Worm (Caenorhabditis elegans) whole organism, L4 larva: ENCODE results near the gene yars-2.
A peak's percentile ranks its signal among the peaks of the same experiment; 100 is the strongest.

Experiments
- F10B5.3 ChIP-seq: sonication (generic microtip); optimal IDR thresholded peaks from 2 replicates; lab custom pipeline; 2016; ENCODE audit warnings: mild to moderate bottlenecking, missing genetic modification characterization, missing compliant biosample characterization
- F44E2.7 ChIP-seq: fragments of 200-800 bp; sonication (Bioruptor generic); IDR thresholded peaks from 2 replicates; pipeline ENCODE4 v2.1.2; 2022; ENCODE audit warnings: missing genetic modification characterization, missing compliant biosample characterization
- T26A8.4 ChIP-seq: fragments of 200-800 bp; sonication (Bioruptor generic); IDR thresholded peaks from 2 replicates; pipeline ENCODE4 v1.3.6; 2022; ENCODE audit warnings: missing genetic modification characterization, missing compliant biosample characterization
- Y5F2A.4 ChIP-seq: fragments of 200-800 bp; sonication (Bioruptor generic); optimal IDR thresholded peaks from 2 replicates; lab custom pipeline; 2018; ENCODE audit warnings: mild to moderate bottlenecking, missing genetic modification characterization, missing compliant biosample characterization
- Y75B8A.6 ChIP-seq: fragments of 200-800 bp; sonication (Bioruptor generic); IDR thresholded peaks from 2 replicates; pipeline ENCODE4 v1.3.6; 2022; ENCODE audit warnings: missing genetic modification reagents, missing genetic modification characterization, missing compliant biosample characterization
- ZK546.5 ChIP-seq, 2 experiments: sonication (generic microtip); optimal IDR thresholded peaks; 2 replicates each; lab custom pipeline; 2017; ENCODE audit warnings: missing biosample characterization in 2 of 2, missing genetic modification characterization in 2 of 2
- aly-2 ChIP-seq: sonication (generic microtip); optimal IDR thresholded peaks from 2 replicates; lab custom pipeline; 2018; ENCODE audit warnings: missing biosample characterization, missing genetic modification characterization
- ceh-20 ChIP-seq: fragments of 200-800 bp; sonication (Bioruptor generic); IDR thresholded peaks from 2 replicates; pipeline ENCODE4 v1.3.6; 2022; ENCODE audit warnings: missing genetic modification reagents, missing genetic modification characterization, missing compliant biosample characterization
- cey-2 ChIP-seq: sonication (generic microtip); optimal IDR thresholded peaks from 3 replicates; lab custom pipeline; 2017; ENCODE audit warnings: missing genetic modification characterization, mild to moderate bottlenecking, missing compliant biosample characterization, antibody characterized with exemption, borderline replicate concordance; ENCODE audit not compliant: insufficient read depth
- daf-16 ChIP-seq, 3 experiments: sonication (generic microtip); optimal IDR thresholded peaks; 2 replicates each; lab custom pipeline; 2016 to 2017; ENCODE audit warnings: missing genetic modification characterization in 3 of 3, missing genetic modification reagents in 3 of 3, mild to moderate bottlenecking in 2 of 3, missing compliant biosample characterization in 2 of 3, missing biosample characterization in 1 of 3, moderate library complexity in 1 of 3
- duxl-1 ChIP-seq: sonication (generic microtip); optimal IDR thresholded peaks from 2 replicates; lab custom pipeline; 2016; ENCODE audit warnings: mild to moderate bottlenecking, missing genetic modification characterization, moderate library complexity, missing compliant biosample characterization; ENCODE audit not compliant: poor library complexity
- egl-27 ChIP-seq: sonication (generic microtip); optimal IDR thresholded peaks from 3 replicates; lab custom pipeline; 2017; ENCODE audit warnings: missing biosample characterization, missing genetic modification reagents, missing genetic modification characterization
- fkh-10 ChIP-seq: fragments of 150-350 bp; optimal IDR thresholded peaks from 2 replicates; lab custom pipeline; 2014; ENCODE audit warnings: missing biosample characterization, missing genetic modification reagents, missing genetic modification characterization
- hif-1 ChIP-seq, 2 experiments: sonication (generic microtip); optimal IDR thresholded peaks; 2 replicates each; lab custom pipeline; 2016 to 2017; ENCODE audit warnings: missing compliant biosample characterization in 2 of 2, missing genetic modification characterization in 2 of 2, missing genetic modification reagents in 2 of 2, missing genotype in 2 of 2, mild to moderate bottlenecking in 1 of 2
- lim-7 ChIP-seq: fragments of 200-800 bp; sonication (Bioruptor generic); IDR thresholded peaks from 2 replicates; pipeline ENCODE4 v1.3.6; 2022; ENCODE audit warnings: missing genetic modification characterization, missing compliant biosample characterization
- lin-15B ChIP-seq: fragments of 150-350 bp; sonication (generic microtip); optimal IDR thresholded peaks from 3 replicates; lab custom pipeline; 2014; ENCODE audit warnings: missing biosample characterization, missing genetic modification characterization
- mxl-3 ChIP-seq: fragments of 200-800 bp; sonication (Bioruptor generic); optimal IDR thresholded peaks from 2 replicates; lab custom pipeline; 2018; ENCODE audit warnings: mild to moderate bottlenecking, missing genetic modification characterization, missing compliant biosample characterization
- nhr-11 ChIP-seq: fragments of 150-350 bp; optimal IDR thresholded peaks from 2 replicates; lab custom pipeline; 2014; ENCODE audit warnings: missing biosample characterization, missing genetic modification characterization
- nhr-48 ChIP-seq: sonication (generic microtip); optimal IDR thresholded peaks from 2 replicates; lab custom pipeline; 2016; ENCODE audit warnings: mild to moderate bottlenecking, missing genetic modification characterization, missing compliant biosample characterization
- nhr-6 ChIP-seq: fragments of 150-350 bp; optimal IDR thresholded peaks from 2 replicates; lab custom pipeline; 2014; ENCODE audit warnings: missing biosample characterization, missing genetic modification characterization
- php-3 ChIP-seq: fragments of 200-800 bp; sonication (Bioruptor generic); IDR thresholded peaks from 2 replicates; pipeline ENCODE4 v1.3.6; 2022; ENCODE audit warnings: missing genetic modification reagents, missing genetic modification characterization, missing compliant biosample characterization
- pqm-1 ChIP-seq: sonication (generic microtip); optimal IDR thresholded peaks from 2 replicates; lab custom pipeline; 2017; ENCODE audit warnings: missing biosample characterization, missing genetic modification characterization
- set-16 ChIP-seq: fragments of 200-800 bp; sonication (Bioruptor generic); IDR thresholded peaks from 2 replicates; pipeline ENCODE4 v1.3.6; 2022; ENCODE audit warnings: missing genetic modification reagents, missing genetic modification characterization, missing compliant biosample characterization
- snpc-1.2 ChIP-seq: fragments of 200-800 bp; sonication (Bioruptor generic); IDR thresholded peaks from 2 replicates; pipeline ENCODE4 v1.3.6; 2022; ENCODE audit warnings: missing genetic modification reagents, missing genetic modification characterization, missing compliant biosample characterization
- unc-62 ChIP-seq, 3 experiments: fragments of 150-350 bp in 1 of 3; sonication (generic microtip); optimal IDR thresholded peaks in 2 of 3; peaks in 1 of 3; 1 replicate in 1 of 3; 2 replicates in 2 of 3; lab custom pipeline; 2014 to 2017; ENCODE audit warnings: missing biosample characterization in 3 of 3, missing genetic modification characterization in 3 of 3, missing genetic modification reagents in 3 of 3, missing genotype in 1 of 3
- vab-7 ChIP-seq: fragments of 200-800 bp; sonication (Bioruptor generic); IDR thresholded peaks from 2 replicates; pipeline ENCODE4 v1.3.6; 2022; ENCODE audit warnings: missing genetic modification reagents, missing genetic modification characterization, missing compliant biosample characterization
- zfp-2 ChIP-seq: sonication (generic microtip); optimal IDR thresholded peaks from 2 replicates; lab custom pipeline; 2016; ENCODE audit warnings: mild to moderate bottlenecking, missing genetic modification characterization, missing compliant biosample characterization
- zfp-3 ChIP-seq: fragments of 200-800 bp; sonication (Bioruptor generic); conservative IDR thresholded peaks from 2 replicates; pipeline ENCODE4 v1.3.6; 2022; ENCODE audit warnings: missing genetic modification reagents, missing genetic modification characterization, missing compliant biosample characterization

yars-2 gene

ce11 chrIV:4674322-4674721 is 38.1 kb downstream of the yars-2 start:
- no peak for TF ChIP-seq php-3 (GFP tag; lab: Robert Waterston, UW)
- TF ChIP-seq cey-2 (tag; lab: Kevin White, UChicago), result no peak
- no peak for TF ChIP-seq nhr-11 (tag; lab: Kevin White, UChicago)
- no peak for TF ChIP-seq vab-7
- TF ChIP-seq hif-1 (tag; optimal IDR thresholded peaks at IDR 0.05; lab: Kevin White, UChicago), result no peak
- no peak for TF ChIP-seq pqm-1 (tag; lab: Kevin White, UChicago)
- TF ChIP-seq, all 104 proteins: peak for 0

- no peak for TF ChIP-seq aly-2 (tag; lab: Kevin White, UChicago)
Measured at ce11 chrIV:4673332-4673731, 39.1 kb downstream of the yars-2 start.

ce11 chrIV:4669242-4669641 is 43.2 kb downstream of the yars-2 start, which contains the start of gene F29B9.12:
Gene F29B9.12 (plus strand): TSS chrIV:4669542.
- no peak for TF ChIP-seq lin-15B (tag; lab: Kevin White, UChicago)
- no peak for TF ChIP-seq zfp-2 (tag; lab: Kevin White, UChicago)
- TF ChIP-seq T26A8.4, result no peak
- TF ChIP-seq F44E2.7 (GFP tag; lab: Robert Waterston, UW), result no peak
- TF ChIP-seq egl-27 (tag; lab: Kevin White, UChicago), result no peak
- TF ChIP-seq nhr-48 (tag; lab: Kevin White, UChicago), result no peak
- no peak for TF ChIP-seq F10B5.3 (tag; lab: Kevin White, UChicago)
- TF ChIP-seq lim-7, result no peak
- no peak for TF ChIP-seq set-16 (GFP tag; lab: Robert Waterston, UW)
- TF ChIP-seq fkh-10, result no peak
- no peak for TF ChIP-seq nhr-11 (tag; lab: Kevin White, UChicago)
- TF ChIP-seq daf-16 (GFP tag; optimal IDR thresholded peaks at IDR 0.05; lab: Kevin White, UChicago), result no peak
- no peak for TF ChIP-seq daf-16 (tag; optimal IDR thresholded peaks at IDR 0.05; lab: Kevin White, UChicago)
- no peak for TF ChIP-seq Y75B8A.6 (GFP tag; lab: Robert Waterston, UW)
- TF ChIP-seq Y5F2A.4 (GFP tag; lab: Kevin White, UChicago), result no peak
- TF ChIP-seq ZK546.5 (tag; optimal IDR thresholded peaks at IDR 0.05; lab: Kevin White, UChicago), result no peak
- TF ChIP-seq zfp-3 (GFP tag; lab: Robert Waterston, UW), result no peak
- no peak for TF ChIP-seq nhr-6 (tag; lab: Kevin White, UChicago)
- TF ChIP-seq, all 104 proteins: peak for 0

ce11 chrIV:4667835-4668234 is 44.6 kb downstream of the yars-2 start:
- TF ChIP-seq F44E2.7 (GFP tag; lab: Robert Waterston, UW) (no peak), nhr-11 (tag; lab: Kevin White, UChicago) (no peak)
- TF ChIP-seq, all 104 proteins: peak for 0

- TF ChIP-seq unc-62 (GFP tag; optimal IDR thresholded peaks at IDR 0.05 in 1 of 2; lab: Kevin White, UChicago), result peak in 1 of 2 experiments; percentile 77
- no peak for TF ChIP-seq unc-62 (tag; optimal IDR thresholded peaks at IDR 0.05; lab: Kevin White, UChicago)
- TF ChIP-seq set-16 (GFP tag; lab: Robert Waterston, UW), result peak; percentile 79
- TF ChIP-seq aly-2 (tag; lab: Kevin White, UChicago), result no peak
- 0 out of 2 replicates have a peak, but pooled peaks have one; percentile 25 for TF ChIP-seq ceh-20
Measured at ce11 chrIV:4667383-4667782, 45.0 kb downstream of the yars-2 start.

ce11 chrIV:4665079-4665478 is 47.3 kb downstream of the yars-2 start, which contains the start of gene F29B9.1:
Gene F29B9.1 (plus strand): TSS chrIV:4665379.
- TF ChIP-seq nhr-6 (tag; lab: Kevin White, UChicago) (no peak), vab-7 (no peak), snpc-1.2 (no peak; the same call in 1 of the 2 replicates), duxl-1 (tag; lab: Kevin White, UChicago) (peak; percentile 26), mxl-3 (no peak)
